Fruit fly (Drosophila melanogaster) whole organism, embryonic: ENCODE data around the gene Abl.
A peak's percentile ranks its signal among the peaks of the same experiment; 100 is the strongest.

Source experiments
- Abd-B ChIP-seq: fragments of 200-800 bp; sonication (Bioruptor generic); optimal IDR thresholded peaks from 2 replicates; lab custom pipeline; 2018; ENCODE audit warnings: missing biosample characterization, mild to moderate bottlenecking, missing genetic modification characterization, moderate library complexity
- Atf-2 ChIP-seq: fragments of 200-800 bp; sonication (Bioruptor generic); optimal IDR thresholded peaks from 2 replicates; lab custom pipeline; 2016; ENCODE audit warnings: missing biosample characterization, missing genetic modification characterization
- Bdp1 ChIP-seq: fragments of 200-800 bp; sonication (Bioruptor generic); optimal IDR thresholded peaks from 3 replicates; lab custom pipeline; 2016; ENCODE audit warnings: missing biosample characterization, missing genetic modification characterization
- CG10565 ChIP-seq: fragments of 200-800 bp; sonication (Bioruptor generic); optimal IDR thresholded peaks from 3 replicates; lab custom pipeline; 2016; ENCODE audit warnings: missing biosample characterization, mild to moderate bottlenecking, missing genetic modification characterization
- CG10959 ChIP-seq: fragments of 200-800 bp; sonication (Bioruptor generic); IDR thresholded peaks from 2 replicates; pipeline ENCODE4 v1.3.6; 2022; ENCODE audit warnings: missing biosample characterization, missing genetic modification characterization
- CG11093 ChIP-seq: fragments of 200-800 bp; sonication (Bioruptor generic); IDR thresholded peaks from 3 replicates; pipeline ENCODE4 v1.3.6; 2022; ENCODE audit warnings: missing biosample characterization, missing genetic modification characterization
- CG11696 ChIP-seq: fragments of 200-800 bp; sonication (Bioruptor generic); IDR thresholded peaks from 2 replicates; pipeline ENCODE4 v1.3.6; 2022; ENCODE audit warnings: missing biosample characterization, missing genetic modification characterization
- CG12391 ChIP-seq: fragments of 200-800 bp; sonication (Bioruptor generic); optimal IDR thresholded peaks from 3 replicates; lab custom pipeline; 2018; ENCODE audit warnings: missing biosample characterization, mild to moderate bottlenecking, missing genetic modification characterization, moderate library complexity
- CG12659 ChIP-seq: fragments of 200-800 bp; sonication (Bioruptor generic); optimal IDR thresholded peaks from 3 replicates; lab custom pipeline; 2017; ENCODE audit warnings: mild to moderate bottlenecking, missing biosample characterization, missing genetic modification reagents, missing genetic modification characterization
- CG14014 ChIP-seq: fragments of 200-800 bp; sonication (Bioruptor generic); IDR thresholded peaks from 2 replicates; pipeline ENCODE4 v1.3.6; 2022; ENCODE audit warnings: missing biosample characterization, missing genetic modification characterization
- CG14441 ChIP-seq: fragments of 200-800 bp; sonication (Bioruptor generic); IDR thresholded peaks from 2 replicates; pipeline ENCODE4 v1.3.6; 2022; ENCODE audit warnings: missing biosample characterization, missing genetic modification characterization
- CG14710 ChIP-seq: fragments of 200-800 bp; sonication (Bioruptor generic); optimal IDR thresholded peaks from 3 replicates; lab custom pipeline; 2019; ENCODE audit warnings: missing biosample characterization, mild to moderate bottlenecking, missing genetic modification characterization, moderate library complexity
- CG15514 ChIP-seq: fragments of 200-800 bp; sonication (Bioruptor generic); optimal IDR thresholded peaks from 3 replicates; lab custom pipeline; 2017; ENCODE audit warnings: missing biosample characterization, missing genetic modification characterization, mild to moderate bottlenecking, moderate library complexity, missing genetic modification reagents
- CG17385 ChIP-seq: fragments of 200-800 bp; sonication (Bioruptor generic); optimal IDR thresholded peaks from 3 replicates; lab custom pipeline; 2018; ENCODE audit warnings: missing biosample characterization, mild to moderate bottlenecking, missing genetic modification characterization
- CG17829 ChIP-seq: fragments of 200-800 bp; optimal IDR thresholded peaks from 2 replicates; lab custom pipeline; 2019; ENCODE audit warnings: missing biosample characterization, mild to moderate bottlenecking, missing genetic modification characterization, moderate library complexity
- CG18262 ChIP-seq: fragments of 200-800 bp; optimal IDR thresholded peaks from 3 replicates; lab custom pipeline; 2019; ENCODE audit warnings: missing biosample characterization, mild to moderate bottlenecking, missing genetic modification characterization, moderate library complexity
- CG34376 ChIP-seq: fragments of 200-800 bp; sonication (Bioruptor generic); optimal IDR thresholded peaks from 2 replicates; lab custom pipeline; 2018; ENCODE audit warnings: missing biosample characterization, mild to moderate bottlenecking, missing genetic modification characterization
- CG4328 ChIP-seq: fragments of 200-800 bp; sonication (Bioruptor generic); optimal IDR thresholded peaks from 3 replicates; lab custom pipeline; 2017; ENCODE audit warnings: missing biosample characterization, missing genetic modification reagents, missing genetic modification characterization
- CG4617 ChIP-seq: fragments of 200-800 bp; sonication (Bioruptor generic); optimal IDR thresholded peaks from 3 replicates; lab custom pipeline; 2016; ENCODE audit warnings: missing biosample characterization, missing genetic modification characterization, borderline replicate concordance
- CG4854 ChIP-seq: fragments of 200-800 bp; sonication (Bioruptor generic); optimal IDR thresholded peaks from 2 replicates; lab custom pipeline; 2016; ENCODE audit warnings: missing biosample characterization, missing genetic modification characterization, inconsistent platforms
- CG6854 ChIP-seq: fragments of 200-800 bp; sonication (Bioruptor generic); optimal IDR thresholded peaks from 3 replicates; lab custom pipeline; 2017; ENCODE audit warnings: missing biosample characterization, mild to moderate bottlenecking, missing genetic modification characterization
- CG8478 ChIP-seq: fragments of >200 bp; optimal IDR thresholded peaks from 2 replicates; lab custom pipeline; 2018
- CG9437 ChIP-seq: fragments of 200-800 bp; sonication (Bioruptor generic); optimal IDR thresholded peaks from 2 replicates; lab custom pipeline; 2018; ENCODE audit warnings: missing biosample characterization, mild to moderate bottlenecking, missing genetic modification characterization
- D ChIP-seq, 2 experiments: fragments of 200-800 bp in 1 of 2; fragments of >200 bp in 1 of 2; sonication (Bioruptor generic) in 1 of 2; optimal IDR thresholded peaks; 2 replicates in 1 of 2; 3 replicates in 1 of 2; lab custom pipeline; 2017; ENCODE audit warnings: mild to moderate bottlenecking in 1 of 2, missing biosample characterization in 1 of 2, missing genetic modification characterization in 1 of 2, missing genetic modification reagents in 1 of 2
- Dip2 ChIP-seq: fragments of 200-800 bp; sonication (Bioruptor generic); IDR thresholded peaks from 2 replicates; pipeline ENCODE4 v1.3.6; 2022; ENCODE audit warnings: missing biosample characterization, missing genetic modification characterization
- E2f2 ChIP-seq: fragments of 200-800 bp; sonication (Bioruptor generic); IDR thresholded peaks from 2 replicates; pipeline ENCODE4 v1.3.6; 2022; ENCODE audit warnings: missing biosample characterization, missing genetic modification characterization
- H2.0 ChIP-seq: fragments of 200-800 bp; sonication (Bioruptor generic); IDR thresholded peaks from 2 replicates; pipeline ENCODE4 v1.3.6; 2022; ENCODE audit warnings: missing biosample characterization, missing genetic modification characterization
- Hr51 ChIP-seq, 2 experiments: fragments of 200-800 bp; sonication (Bioruptor generic); optimal IDR thresholded peaks; 2 replicates in 1 of 2; 3 replicates in 1 of 2; lab custom pipeline; 2016 to 2018; ENCODE audit warnings: missing biosample characterization in 2 of 2, missing genetic modification characterization in 2 of 2, mild to moderate bottlenecking in 1 of 2, moderate library complexity in 1 of 2
- Mrtf ChIP-seq: fragments of 200-800 bp; sonication (Bioruptor generic); IDR thresholded peaks from 3 replicates; pipeline ENCODE4 v1.3.6; 2022; ENCODE audit warnings: missing biosample characterization, missing genetic modification characterization
- Spps ChIP-seq: fragments of 200-800 bp; sonication (Bioruptor generic); optimal IDR thresholded peaks from 2 replicates; lab custom pipeline; 2018; ENCODE audit warnings: missing biosample characterization, mild to moderate bottlenecking, missing genetic modification characterization
- Ssrp ChIP-seq: fragments of 200-800 bp; sonication (Bioruptor generic); optimal IDR thresholded peaks from 2 replicates; lab custom pipeline; 2018; ENCODE audit warnings: missing biosample characterization, mild to moderate bottlenecking, missing genetic modification characterization, moderate library complexity
- Taf1 ChIP-seq: fragments of 200-800 bp; sonication (Bioruptor generic); IDR thresholded peaks from 2 replicates; pipeline ENCODE4 v1.3.6; 2022; ENCODE audit warnings: missing biosample characterization, missing genetic modification characterization
- abd-A ChIP-seq: fragments of 200-800 bp; sonication (Bioruptor generic); optimal IDR thresholded peaks from 3 replicates; lab custom pipeline; 2019; ENCODE audit warnings: missing biosample characterization, mild to moderate bottlenecking, missing genetic modification characterization, moderate library complexity
- ato ChIP-seq: fragments of 200-800 bp; sonication (Bioruptor generic); IDR thresholded peaks from 2 replicates; pipeline ENCODE4 v1.3.6; 2022; ENCODE audit warnings: missing biosample characterization, missing genetic modification characterization; ENCODE audit not compliant: partially characterized antibody
- cwo ChIP-seq: fragments of 200-800 bp; sonication (Bioruptor generic); optimal IDR thresholded peaks from 3 replicates; lab custom pipeline; 2017; ENCODE audit warnings: missing biosample characterization, missing genetic modification characterization, mild to moderate bottlenecking, moderate library complexity, missing genetic modification reagents
- dm ChIP-seq: fragments of 200-800 bp; sonication (Bioruptor generic); optimal IDR thresholded peaks from 3 replicates; lab custom pipeline; 2016; ENCODE audit warnings: missing biosample characterization, missing genetic modification characterization
- fd3F ChIP-seq: fragments of 200-800 bp; sonication (Bioruptor generic); optimal IDR thresholded peaks from 2 replicates; lab custom pipeline; 2018; ENCODE audit warnings: missing biosample characterization, mild to moderate bottlenecking, missing genetic modification characterization, moderate library complexity
- gem ChIP-seq: fragments of 200-800 bp; sonication (Bioruptor generic); optimal IDR thresholded peaks from 2 replicates; lab custom pipeline; 2019; ENCODE audit warnings: missing biosample characterization, mild to moderate bottlenecking, missing genetic modification characterization, moderate library complexity
- lbe ChIP-seq: fragments of 200-800 bp; sonication (Bioruptor generic); optimal IDR thresholded peaks from 2 replicates; lab custom pipeline; 2016; ENCODE audit warnings: missing biosample characterization, mild to moderate bottlenecking, missing genetic modification characterization
- mld ChIP-seq: fragments of 200-800 bp; sonication (Bioruptor generic); IDR thresholded peaks from 3 replicates; pipeline ENCODE4 v1.3.6; 2022; ENCODE audit warnings: missing biosample characterization, missing genetic modification characterization; ENCODE audit not compliant: partially characterized antibody
- onecut ChIP-seq: fragments of 200-800 bp; sonication (Bioruptor generic); IDR thresholded peaks from 2 replicates; pipeline ENCODE4 v1.3.6; 2022; ENCODE audit warnings: missing biosample characterization, missing genetic modification characterization
- org-1 ChIP-seq: fragments of 200-800 bp; sonication (Bioruptor generic); optimal IDR thresholded peaks from 2 replicates; lab custom pipeline; 2017; ENCODE audit warnings: missing biosample characterization, missing genetic modification characterization
- sd ChIP-seq: fragments of 200-800 bp; sonication (Bioruptor generic); optimal IDR thresholded peaks from 3 replicates; lab custom pipeline; 2018; ENCODE audit warnings: missing biosample characterization, mild to moderate bottlenecking, missing genetic modification characterization, moderate library complexity
- sima ChIP-seq: fragments of 200-800 bp; sonication (Bioruptor generic); optimal IDR thresholded peaks from 2 replicates; lab custom pipeline; 2016; ENCODE audit warnings: missing biosample characterization, missing genetic modification characterization
- slbo ChIP-seq: fragments of 200-800 bp; sonication (Bioruptor generic); IDR thresholded peaks from 2 replicates; pipeline ENCODE4 v1.3.6; 2022; ENCODE audit warnings: missing biosample characterization, missing genetic modification characterization
- slp2 ChIP-seq: fragments of 200-800 bp; sonication (Bioruptor generic); optimal IDR thresholded peaks from 2 replicates; lab custom pipeline; 2016; ENCODE audit warnings: missing biosample characterization, missing genetic modification characterization
- so ChIP-seq: fragments of 200-800 bp; sonication (Bioruptor generic); IDR thresholded peaks from 3 replicates; pipeline ENCODE4 v1.3.6; 2022; ENCODE audit warnings: missing biosample characterization, missing genetic modification characterization
- sqz ChIP-seq: fragments of 200-800 bp; sonication (Bioruptor generic); optimal IDR thresholded peaks from 3 replicates; lab custom pipeline; 2018; ENCODE audit warnings: missing biosample characterization, mild to moderate bottlenecking, missing genetic modification characterization
- unc-4 ChIP-seq: fragments of 200-800 bp; sonication (Bioruptor generic); IDR thresholded peaks from 2 replicates; pipeline ENCODE4 v1.3.6; 2022; ENCODE audit warnings: missing biosample characterization, missing genetic modification characterization; ENCODE audit not compliant: partially characterized antibody
- z ChIP-seq: fragments of 200-800 bp; sonication (Bioruptor generic); IDR thresholded peaks from 3 replicates; pipeline ENCODE4 v1.3.6; 2022; ENCODE audit warnings: missing biosample characterization, missing genetic modification characterization

The Abl gene

DNA sequence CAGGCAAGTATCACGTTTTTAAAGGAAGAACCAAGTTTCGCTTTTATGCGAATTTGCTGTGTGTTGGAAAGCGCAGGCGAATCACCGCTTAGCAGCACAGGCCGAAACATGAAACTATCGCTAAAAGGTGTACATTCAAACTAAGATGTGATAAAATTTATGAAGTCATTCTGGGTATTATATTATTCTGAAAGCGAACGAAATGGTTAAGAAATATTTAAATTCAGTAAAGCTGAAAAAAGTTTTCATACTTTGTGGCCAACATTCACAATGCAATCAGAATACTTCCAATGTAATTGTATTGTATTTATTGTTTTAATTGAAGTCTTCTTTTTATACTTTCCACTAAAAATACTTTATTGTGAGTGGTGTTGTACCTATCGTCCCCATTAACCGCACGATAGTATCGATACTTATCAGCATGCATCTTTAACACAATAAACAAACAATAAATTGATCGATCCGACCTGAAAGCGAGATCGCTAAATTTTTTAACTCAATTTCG lies 66.4 kb downstream of the Abl start, which contains the start of gene Smn (continued):
- TF ChIP-seq abd-A: no peak
- TF ChIP-seq gem (tag; lab: Kevin White, UChicago): peak; percentile 69
- TF ChIP-seq CG10959 (GFP tag; lab: Robert Waterston, UW): no peak
- TF ChIP-seq CG11696: no peak
- peak; percentile 81 for TF ChIP-seq CG12659 (GFP tag; lab: Kevin White, UChicago)
- no peak for TF ChIP-seq H2.0 (GFP tag; lab: Robert Waterston, UW)
- no peak for TF ChIP-seq Ssrp
- peak; percentile 61 for TF ChIP-seq lbe (GFP tag; lab: Kevin White, UChicago)
- TF ChIP-seq slp2 (GFP tag; lab: Kevin White, UChicago): peak; percentile 41
- no peak for TF ChIP-seq CG6854 (GFP tag; lab: Kevin White, UChicago)
- TF ChIP-seq CG12391: peak; percentile 61
- no peak for TF ChIP-seq CG4854 (GFP tag; lab: Kevin White, UChicago)
- no peak for TF ChIP-seq Mrtf
- TF ChIP-seq sqz: no peak
- TF ChIP-seq CG15514 (GFP tag; lab: Kevin White, UChicago): peak; percentile 57
- TF ChIP-seq z (GFP tag; lab: Robert Waterston, UW): no peak
- TF ChIP-seq CG10565 (GFP tag; lab: Kevin White, UChicago): no peak
- TF ChIP-seq CG14441 (GFP tag; lab: Robert Waterston, UW): no peak
- peak; percentile 49 for TF ChIP-seq CG34376
- TF ChIP-seq ato (GFP tag; lab: Robert Waterston, UW): peak; percentile 72
- TF ChIP-seq CG4328: peak; percentile 27
- no peak for TF ChIP-seq D (optimal IDR thresholded peaks at IDR 0.05; lab: Kevin White, UChicago)
- no peak for TF ChIP-seq D (GFP tag; optimal IDR thresholded peaks at IDR 0.05; lab: Kevin White, UChicago)
- no peak for TF ChIP-seq Spps
- TF ChIP-seq slbo (GFP tag; lab: Robert Waterston, UW): peak; percentile 55
- TF ChIP-seq Taf1 (GFP tag; lab: Robert Waterston, UW): no peak
- no peak for TF ChIP-seq CG14014 (GFP tag; lab: Robert Waterston, UW)
- TF ChIP-seq CG11093 (GFP tag; lab: Robert Waterston, UW): 0 out of 3 replicates have a peak, but pooled peaks have one; percentile 13
- TF ChIP-seq CG9437 (GFP tag; lab: Kevin White, UChicago): peak; percentile 18
- TF ChIP-seq org-1 (GFP tag; lab: Kevin White, UChicago): peak; percentile 1
- TF ChIP-seq CG17829 (tag; lab: Kevin White, UChicago): peak; percentile 43
- peak; percentile 2 for TF ChIP-seq dm
- no peak for TF ChIP-seq CG8478
- peak; percentile 26 for TF ChIP-seq sd (tag; lab: Kevin White, UChicago)
- TF ChIP-seq unc-4 (GFP tag; lab: Robert Waterston, UW): peak; percentile 77
- no peak for TF ChIP-seq Atf-2 (GFP tag; lab: Kevin White, UChicago)
- TF ChIP-seq mld (GFP tag; lab: Robert Waterston, UW): peak; percentile 69; the same call in 1 of the 3 replicates
- TF ChIP-seq fd3F (GFP tag; lab: Kevin White, UChicago): peak; percentile 32
- TF ChIP-seq CG18262 (tag; lab: Kevin White, UChicago): peak; percentile 36
- no peak; the same call in 2 of the 3 replicates for TF ChIP-seq so
- TF ChIP-seq sima (GFP tag; lab: Kevin White, UChicago): no peak
- TF ChIP-seq Dip2 (GFP tag; lab: Robert Waterston, UW): no peak
- TF ChIP-seq E2f2: peak; percentile 31; the same call in 1 of the 2 replicates
- peak; percentile 20 for TF ChIP-seq cwo (GFP tag; lab: Kevin White, UChicago)
- peak; percentile 22 for TF ChIP-seq Bdp1 (GFP tag; lab: Kevin White, UChicago)
- TF ChIP-seq Hr51 (GFP tag; optimal IDR thresholded peaks at IDR 0.05; lab: Kevin White, UChicago): peak; percentile 18 to 52
- TF ChIP-seq onecut: no peak
- peak; percentile 50 for TF ChIP-seq Abd-B (GFP tag; lab: Kevin White, UChicago)
- peak; percentile 58 for TF ChIP-seq CG17385 (GFP tag; lab: Kevin White, UChicago)
- TF ChIP-seq CG4617: peak; percentile 43
- peak; percentile 68 for TF ChIP-seq CG14710
